Worm (Caenorhabditis elegans): ENCODE data around the gene trm-2A.
A peak's percentile ranks its signal among the peaks of the same experiment; 100 is the strongest.

Gene trm-2A

ce11 chrV:899087-899486 is 5.7 kb upstream of the trm-2A start, which contains the start of gene nas-32:
TSS of gene nas-32 (minus strand) at chrV:899187.
- TF ChIP-seq ahr-1 (tag; optimal IDR thresholded peaks at IDR 0.05) (no peak), fax-1 (tag; optimal IDR thresholded peaks at IDR 0.05) (no peak), ztf-16 (tag; optimal IDR thresholded peaks at IDR 0.05) (no peak), ceh-30 (tag; optimal IDR thresholded peaks at IDR 0.05) (no peak), fkh-6 (tag; optimal IDR thresholded peaks at IDR 0.05) (no peak), dve-1 (tag; optimal IDR thresholded peaks at IDR 0.05) (no peak), ref-2 (tag; optimal IDR thresholded peaks at IDR 0.05) (no peak), eyg-1 (tag; optimal IDR thresholded peaks at IDR 0.05) (no peak), pax-1 (tag; optimal IDR thresholded peaks at IDR 0.05) (no peak), hlh-8 (tag; optimal IDR thresholded peaks at IDR 0.05) (no peak), unc-42 (tag; optimal IDR thresholded peaks at IDR 0.05) (no peak), unc-86 (tag; optimal IDR thresholded peaks at IDR 0.05) (no peak), ceh-18 (tag; optimal IDR thresholded peaks at IDR 0.05) (no peak), nhr-11 (tag; optimal IDR thresholded peaks at IDR 0.05) (no peak)

ce11 chrV:903460-903859 is 1.3 kb upstream of the trm-2A start, which contains the start of gene fmo-5:
TSS of gene fmo-5 (minus strand) at chrV:903665.
- TF ChIP-seq hlh-30 (tag; optimal IDR thresholded peaks at IDR 0.05; ENCODE audit: insufficient read depth) (peak; percentile 36), odd-2 (tag; optimal IDR thresholded peaks at IDR 0.05) (no peak), mec-3 (tag; optimal IDR thresholded peaks at IDR 0.05; ENCODE audit: borderline replicate concordance) (no peak)

ce11 chrV:908681-909080 is 3.9 kb downstream of the trm-2A start:
- TF ChIP-seq pqm-1 (tag; optimal IDR thresholded peaks at IDR 0.05) (no peak), dve-1 (tag; optimal IDR thresholded peaks at IDR 0.05) (no peak), unc-42 (tag; optimal IDR thresholded peaks at IDR 0.05) (no peak), ets-4 (tag; optimal IDR thresholded peaks at IDR 0.05) (no peak), ref-2 (tag; optimal IDR thresholded peaks at IDR 0.05) (no peak), hlh-8 (tag; optimal IDR thresholded peaks at IDR 0.05) (no peak), unc-3 (GFP tag; conservative IDR thresholded peaks at IDR 0.05) (no peak), unc-3 (tag; optimal IDR thresholded peaks at IDR 0.05) (no peak)

- TF ChIP-seq pax-1 (tag; optimal IDR thresholded peaks at IDR 0.05) (no peak), gmeb-2 (tag; optimal IDR thresholded peaks at IDR 0.05) (no peak), elt-2 (tag; optimal IDR thresholded peaks at IDR 0.05) (peak; percentile 94)
These were observed 5.8 kb downstream of the trm-2A start for ce11 chrV:910588-910987.

ce11 chrV:911474-911873 is 6.7 kb downstream of the trm-2A start, which contains the start of gene adh-5:
TSS of gene adh-5 (plus strand) at chrV:911774.
- TF ChIP-seq ceh-31 (tag; optimal IDR thresholded peaks at IDR 0.05) = no peak

ce11 chrV:915716-916115 is 11.0 kb downstream of the trm-2A start:
- no peak for TF ChIP-seq nfya-1 (tag; optimal IDR thresholded peaks at IDR 0.05)
- no peak for TF ChIP-seq sox-2 (GFP tag; IDR thresholded peaks at IDR 0.05)
- no peak for TF ChIP-seq syd-9 (tag; optimal IDR thresholded peaks at IDR 0.05)
- no peak for TF ChIP-seq dve-1 (tag; optimal IDR thresholded peaks at IDR 0.05)
- no peak for TF ChIP-seq gmeb-2 (tag; optimal IDR thresholded peaks at IDR 0.05)
- TF ChIP-seq eyg-1 (tag; optimal IDR thresholded peaks at IDR 0.05) = no peak
- no peak for TF ChIP-seq lim-6 (tag; optimal IDR thresholded peaks at IDR 0.05)
- TF ChIP-seq fkh-10 (GFP tag; optimal IDR thresholded peaks at IDR 0.05) = no peak
- TF ChIP-seq C38D4.7 (GFP tag; optimal IDR thresholded peaks at IDR 0.05) = no peak
- TF ChIP-seq K02D7.2 (tag; optimal IDR thresholded peaks at IDR 0.05) = no peak
- no peak for TF ChIP-seq nhr-11 (tag; optimal IDR thresholded peaks at IDR 0.05)
- TF ChIP-seq ceh-19 (GFP tag; optimal IDR thresholded peaks at IDR 0.05) = no peak
- no peak for TF ChIP-seq fax-1 (tag; optimal IDR thresholded peaks at IDR 0.05)
- TF ChIP-seq fkh-6 (tag; optimal IDR thresholded peaks at IDR 0.05) = no peak
- no peak for TF ChIP-seq ets-4 (tag; optimal IDR thresholded peaks at IDR 0.05)
- no peak for TF ChIP-seq zip-5 (tag; optimal IDR thresholded peaks at IDR 0.05)

Measured in whole organism, late embryonic.